Worm (Caenorhabditis elegans) whole organism, L1 larva: ENCODE measurements around the gene C08F8.9.

Experiments
- F16B12.6 ChIP-seq: fragments of 150-350 bp; optimal IDR thresholded peaks from 2 replicates; lab custom pipeline; 2014; ENCODE audit warnings: missing biosample characterization, missing genetic modification characterization
- ceh-63 ChIP-seq: fragments of 200-800 bp; sonication (Bioruptor generic); optimal IDR thresholded peaks from 2 replicates; lab custom pipeline; 2018; ENCODE audit warnings: mild to moderate bottlenecking, missing genetic modification characterization, missing compliant biosample characterization
- ceh-82 ChIP-seq, 3 experiments: fragments of 150-350 bp in 1 of 3; sonication (generic microtip) in 2 of 3; optimal IDR thresholded peaks; 2 replicates each; lab custom pipeline; 2014 to 2017; ENCODE audit warnings: missing biosample characterization in 3 of 3, missing genetic modification characterization in 3 of 3
- dpl-1 ChIP-seq, 3 experiments: fragments of 150-350 bp in 2 of 3; sonication (generic microtip) in 1 of 3; optimal IDR thresholded peaks; 2 replicates each; lab custom pipeline; 2014 to 2017; ENCODE audit warnings: missing biosample characterization in 3 of 3, missing genetic modification characterization in 3 of 3, missing genetic modification reagents in 3 of 3
- egl-27 ChIP-seq, 2 experiments: fragments of 150-350 bp in 1 of 2; sonication (generic microtip); optimal IDR thresholded peaks; 3 replicates each; lab custom pipeline; 2017 to 2018; ENCODE audit warnings: missing biosample characterization in 2 of 2, missing genetic modification characterization in 2 of 2, missing genetic modification reagents in 2 of 2
- fkh-10 ChIP-seq: sonication (generic microtip); optimal IDR thresholded peaks from 2 replicates; lab custom pipeline; 2017; ENCODE audit warnings: missing biosample characterization, missing genetic modification reagents, missing genetic modification characterization
- mdl-1 ChIP-seq, 2 experiments: fragments of 150-350 bp; optimal IDR thresholded peaks; 2 replicates each; lab custom pipeline; 2014 to 2017; ENCODE audit warnings: missing biosample characterization in 2 of 2, missing genetic modification characterization in 2 of 2, inconsistent platforms in 1 of 2
- nhr-237 ChIP-seq: fragments of 150-350 bp; optimal IDR thresholded peaks from 2 replicates; lab custom pipeline; 2014; ENCODE audit warnings: missing biosample characterization, missing genetic modification characterization
- tlp-1 ChIP-seq: fragments of 150-350 bp; optimal IDR thresholded peaks from 2 replicates; lab custom pipeline; 2014; ENCODE audit warnings: missing biosample characterization, missing genetic modification characterization
- unc-130 ChIP-seq: fragments of 150-350 bp; optimal IDR thresholded peaks from 2 replicates; lab custom pipeline; 2017; ENCODE audit warnings: missing biosample characterization, missing genetic modification characterization, inconsistent platforms
- unc-62 ChIP-seq: fragments of 150-350 bp; optimal IDR thresholded peaks from 2 replicates; lab custom pipeline; 2014; ENCODE audit warnings: missing biosample characterization, missing genetic modification reagents, missing genetic modification characterization
- zag-1 ChIP-seq: fragments of 150-350 bp; optimal IDR thresholded peaks from 2 replicates; lab custom pipeline; 2014; ENCODE audit warnings: missing biosample characterization, missing genetic modification characterization

- TF ChIP-seq ceh-82 (tag; optimal IDR thresholded peaks at IDR 0.05; lab: Kevin White, UChicago) (no peak), F16B12.6 (tag; lab: Kevin White, UChicago) (no peak), dpl-1 (GFP tag; optimal IDR thresholded peaks at IDR 0.05; lab: Kevin White, UChicago) (no peak), fkh-10 (GFP tag; lab: Kevin White, UChicago) (no peak), ceh-63 (GFP tag; lab: Kevin White, UChicago) (no peak), egl-27 (tag; optimal IDR thresholded peaks at IDR 0.05; lab: Kevin White, UChicago) (no peak), unc-130 (tag; lab: Kevin White, UChicago) (no peak), tlp-1 (tag; lab: Kevin White, UChicago) (no peak), unc-62 (no peak), nhr-237 (no peak), mdl-1 (tag; optimal IDR thresholded peaks at IDR 0.05; lab: Kevin White, UChicago) (no peak), zag-1 (tag; lab: Kevin White, UChicago) (no peak)
These were observed 31.4 kb downstream of the C08F8.9 start, which contains the start of gene pigq-1 for ce11 chrIV:11146962-11147470.
